Fruit fly (Drosophila melanogaster) whole organism, prepupa: ENCODE measurements around the gene CG8460.

Source experiments
- Blimp-1 ChIP-seq: fragments of 200-800 bp; sonication (Bioruptor generic); optimal IDR thresholded peaks from 3 replicates; lab custom pipeline; 2017; ENCODE audit warnings: missing biosample characterization, missing genetic modification characterization, mild to moderate bottlenecking, moderate library complexity, missing genetic modification reagents
- CG10631 ChIP-seq: fragments of 200-800 bp; sonication (Bioruptor generic); optimal IDR thresholded peaks from 2 replicates; lab custom pipeline; 2016; ENCODE audit warnings: missing biosample characterization, missing genetic modification characterization
- CG10669 ChIP-seq: fragments of 200-800 bp; sonication (Bioruptor generic); optimal IDR thresholded peaks from 3 replicates; lab custom pipeline; 2018; ENCODE audit warnings: missing biosample characterization, mild to moderate bottlenecking, missing genetic modification characterization, moderate library complexity
- CG11294 ChIP-seq: fragments of 200-800 bp; sonication (Bioruptor generic); IDR thresholded peaks from 2 replicates; pipeline ENCODE4 v1.3.6; 2022; ENCODE audit warnings: missing biosample characterization, missing genetic modification characterization
- CG11762 ChIP-seq: fragments of 200-800 bp; sonication (Bioruptor generic); optimal IDR thresholded peaks from 3 replicates; lab custom pipeline; 2016; ENCODE audit warnings: missing biosample characterization, missing genetic modification characterization; ENCODE audit not compliant: insufficient read depth
- CG15336 ChIP-seq: fragments of 200-800 bp; sonication (Bioruptor generic); IDR thresholded peaks from 2 replicates; pipeline ENCODE4 v1.3.6; 2022; ENCODE audit warnings: missing biosample characterization, missing genetic modification characterization
- CG1621 ChIP-seq: fragments of 200-800 bp; sonication (Bioruptor generic); optimal IDR thresholded peaks from 3 replicates; lab custom pipeline; 2018; ENCODE audit warnings: missing biosample characterization, mild to moderate bottlenecking, missing genetic modification characterization
- CG3032 ChIP-seq: fragments of 200-800 bp; optimal IDR thresholded peaks from 2 replicates; lab custom pipeline; 2019; ENCODE audit warnings: missing biosample characterization, mild to moderate bottlenecking, missing genetic modification characterization, moderate library complexity
- CG31627 ChIP-seq: fragments of 200-800 bp; sonication (Bioruptor generic); optimal IDR thresholded peaks from 3 replicates; lab custom pipeline; 2016; ENCODE audit warnings: missing biosample characterization, missing genetic modification characterization
- CG32006 ChIP-seq: fragments of 200-800 bp; sonication (Bioruptor generic); optimal IDR thresholded peaks from 3 replicates; lab custom pipeline; 2017; ENCODE audit warnings: missing biosample characterization, mild to moderate bottlenecking, missing genetic modification characterization
- CG3919 ChIP-seq: fragments of 200-800 bp; sonication (Bioruptor generic); optimal IDR thresholded peaks from 3 replicates; lab custom pipeline; 2016; ENCODE audit warnings: missing biosample characterization, missing genetic modification characterization
- CG6163 ChIP-seq: fragments of 200-800 bp; sonication (Bioruptor generic); IDR thresholded peaks from 3 replicates; pipeline ENCODE4 v1.3.6; 2022; ENCODE audit warnings: missing biosample characterization, missing genetic modification characterization
- CG6276 ChIP-seq: fragments of 200-800 bp; sonication (Bioruptor generic); optimal IDR thresholded peaks from 2 replicates; lab custom pipeline; 2017; ENCODE audit warnings: missing biosample characterization, mild to moderate bottlenecking, missing genetic modification characterization
- CG6854 ChIP-seq: fragments of 200-800 bp; sonication (Bioruptor generic); optimal IDR thresholded peaks from 2 replicates; lab custom pipeline; 2017; ENCODE audit warnings: missing biosample characterization, mild to moderate bottlenecking, missing genetic modification characterization
- CG7368 ChIP-seq: fragments of 200-800 bp; sonication (Bioruptor generic); optimal IDR thresholded peaks from 3 replicates; lab custom pipeline; 2016; ENCODE audit warnings: missing biosample characterization, missing genetic modification characterization
- CG8119 ChIP-seq: fragments of 200-800 bp; sonication (Bioruptor generic); IDR thresholded peaks from 3 replicates; pipeline ENCODE4 v1.3.6; 2022; ENCODE audit warnings: missing biosample characterization, missing genetic modification characterization
- CG8632 ChIP-seq: fragments of 200-800 bp; sonication (Bioruptor generic); optimal IDR thresholded peaks from 3 replicates; lab custom pipeline; 2016; ENCODE audit warnings: missing biosample characterization, missing genetic modification characterization
- CG9139 ChIP-seq: fragments of 200-800 bp; sonication (Bioruptor generic); optimal IDR thresholded peaks from 3 replicates; lab custom pipeline; 2017; ENCODE audit warnings: missing biosample characterization, mild to moderate bottlenecking, missing genetic modification characterization
- Eip78C ChIP-seq: fragments of 200-800 bp; sonication (Bioruptor generic); peaks from one replicate; lab custom pipeline; 2016; ENCODE audit warnings: missing biosample characterization, missing genetic modification characterization
- Eip93F ChIP-seq: fragments of 200-800 bp; sonication (Bioruptor generic); optimal IDR thresholded peaks from 2 replicates; lab custom pipeline; 2016; ENCODE audit warnings: missing biosample characterization, mild to moderate bottlenecking, missing genetic modification characterization
- Ets21C ChIP-seq: fragments of 200-800 bp; sonication (Bioruptor generic); optimal IDR thresholded peaks from 3 replicates; lab custom pipeline; 2016; ENCODE audit warnings: missing biosample characterization, missing genetic modification characterization
- Ets96B ChIP-seq: fragments of 200-800 bp; optimal IDR thresholded peaks from 2 replicates; lab custom pipeline; 2019; ENCODE audit warnings: missing biosample characterization, mild to moderate bottlenecking, missing genetic modification characterization, moderate library complexity
- Gug ChIP-seq: fragments of 200-800 bp; sonication (Bioruptor generic); IDR thresholded peaks from 2 replicates; pipeline ENCODE4 v1.3.6; 2022; ENCODE audit warnings: missing biosample characterization, missing genetic modification characterization
- Lpt ChIP-seq: fragments of 200-800 bp; sonication (Bioruptor generic); optimal IDR thresholded peaks from 3 replicates; lab custom pipeline; 2016; ENCODE audit warnings: missing biosample characterization, missing genetic modification characterization
- Met ChIP-seq: fragments of 200-800 bp; sonication (Bioruptor generic); optimal IDR thresholded peaks from 3 replicates; lab custom pipeline; 2016; ENCODE audit warnings: missing biosample characterization, missing genetic modification characterization
- OdsH ChIP-seq: fragments of 200-800 bp; sonication (Bioruptor generic); optimal IDR thresholded peaks from 3 replicates; lab custom pipeline; 2016; ENCODE audit warnings: missing biosample characterization, missing genetic modification characterization
- Smox ChIP-seq: fragments of 200-800 bp; sonication (Bioruptor generic); optimal IDR thresholded peaks from 3 replicates; lab custom pipeline; 2016; ENCODE audit warnings: missing biosample characterization, missing genetic modification characterization
- Sox14 ChIP-seq: fragments of 200-800 bp; sonication (Bioruptor generic); optimal IDR thresholded peaks from 3 replicates; lab custom pipeline; 2016; ENCODE audit warnings: missing biosample characterization, missing genetic modification characterization
- Sox15 ChIP-seq: fragments of 200-800 bp; sonication (Bioruptor generic); optimal IDR thresholded peaks from 3 replicates; lab custom pipeline; 2016; ENCODE audit warnings: missing biosample characterization, missing genetic modification characterization
- achi ChIP-seq: fragments of 200-800 bp; sonication (Bioruptor generic); optimal IDR thresholded peaks from 3 replicates; lab custom pipeline; 2016; ENCODE audit warnings: missing biosample characterization, missing genetic modification characterization
- acj6 ChIP-seq: fragments of 200-800 bp; sonication (Bioruptor generic); optimal IDR thresholded peaks from 3 replicates; lab custom pipeline; 2016; ENCODE audit warnings: missing biosample characterization, missing genetic modification characterization
- cyc ChIP-seq: fragments of 200-800 bp; sonication (Bioruptor generic); optimal IDR thresholded peaks from 3 replicates; lab custom pipeline; 2016; ENCODE audit warnings: missing biosample characterization, missing genetic modification characterization
- dac ChIP-seq: fragments of 200-800 bp; sonication (Bioruptor generic); optimal IDR thresholded peaks from 2 replicates; lab custom pipeline; 2017; ENCODE audit warnings: missing biosample characterization, mild to moderate bottlenecking, missing genetic modification characterization
- dsx ChIP-seq: fragments of 200-800 bp; optimal IDR thresholded peaks from 3 replicates; lab custom pipeline; 2019; ENCODE audit warnings: missing biosample characterization, mild to moderate bottlenecking, missing genetic modification characterization, moderate library complexity; ENCODE audit not compliant: poor library complexity, severe bottlenecking
- fd59A ChIP-seq: fragments of 200-800 bp; sonication (Bioruptor generic); optimal IDR thresholded peaks from 2 replicates; lab custom pipeline; 2017; ENCODE audit warnings: missing biosample characterization, mild to moderate bottlenecking, missing genetic modification characterization, missing genetic modification reagents
- fkh ChIP-seq: fragments of 200-800 bp; sonication (Bioruptor generic); optimal IDR thresholded peaks from 3 replicates; lab custom pipeline; 2017; ENCODE audit warnings: missing biosample characterization, mild to moderate bottlenecking, missing genetic modification characterization, moderate library complexity
- lz ChIP-seq: fragments of 200-800 bp; sonication (Bioruptor generic); optimal IDR thresholded peaks from 3 replicates; lab custom pipeline; 2016; ENCODE audit warnings: missing biosample characterization, missing genetic modification characterization
- net ChIP-seq: fragments of 200-800 bp; sonication (Bioruptor generic); optimal IDR thresholded peaks from 3 replicates; lab custom pipeline; 2016; ENCODE audit warnings: missing biosample characterization, missing genetic modification characterization
- salr ChIP-seq, 2 experiments: fragments of 200-800 bp; sonication (Bioruptor generic); optimal IDR thresholded peaks; 3 replicates each; lab custom pipeline; 2016 to 2018; ENCODE audit warnings: missing biosample characterization in 2 of 2, missing genetic modification characterization in 2 of 2, mild to moderate bottlenecking in 1 of 2
- ss ChIP-seq, 2 experiments: fragments of 200-800 bp; sonication (Bioruptor generic); optimal IDR thresholded peaks; 2 replicates in 1 of 2; 3 replicates in 1 of 2; lab custom pipeline; 2017 to 2018; ENCODE audit warnings: mild to moderate bottlenecking in 2 of 2, missing biosample characterization in 2 of 2, missing genetic modification characterization in 2 of 2, moderate library complexity in 1 of 2
- topi ChIP-seq: fragments of 200-800 bp; sonication (Bioruptor generic); optimal IDR thresholded peaks from 3 replicates; lab custom pipeline; 2016; ENCODE audit warnings: missing biosample characterization, missing genetic modification characterization
- vri ChIP-seq: fragments of 200-800 bp; sonication (Bioruptor generic); optimal IDR thresholded peaks from 3 replicates; lab custom pipeline; 2016; ENCODE audit warnings: missing biosample characterization, mild to moderate bottlenecking, missing genetic modification characterization

The CG8460 gene

dm6 chr2L:8196757-8197530 lies at the start of gene CG8460, which contains the start of gene CG8475:
Gene CG8460, plus strand, starts transcription at chr2L:8197193.
Gene CG8475, minus strand, starts transcription at chr2L:8196918.
- TF ChIP-seq CG6276 (GFP tag; lab: Kevin White, UChicago) (no peak), salr (GFP tag; optimal IDR thresholded peaks at IDR 0.05; lab: Kevin White, UChicago) (no peak), achi (GFP tag; lab: Kevin White, UChicago) (no peak), fkh (GFP tag; lab: Kevin White, UChicago) (no peak), cyc (no peak), CG10669 (no peak), CG6854 (no peak)
- TF ChIP-seq, all 60 proteins: peak for 0

DNA sequence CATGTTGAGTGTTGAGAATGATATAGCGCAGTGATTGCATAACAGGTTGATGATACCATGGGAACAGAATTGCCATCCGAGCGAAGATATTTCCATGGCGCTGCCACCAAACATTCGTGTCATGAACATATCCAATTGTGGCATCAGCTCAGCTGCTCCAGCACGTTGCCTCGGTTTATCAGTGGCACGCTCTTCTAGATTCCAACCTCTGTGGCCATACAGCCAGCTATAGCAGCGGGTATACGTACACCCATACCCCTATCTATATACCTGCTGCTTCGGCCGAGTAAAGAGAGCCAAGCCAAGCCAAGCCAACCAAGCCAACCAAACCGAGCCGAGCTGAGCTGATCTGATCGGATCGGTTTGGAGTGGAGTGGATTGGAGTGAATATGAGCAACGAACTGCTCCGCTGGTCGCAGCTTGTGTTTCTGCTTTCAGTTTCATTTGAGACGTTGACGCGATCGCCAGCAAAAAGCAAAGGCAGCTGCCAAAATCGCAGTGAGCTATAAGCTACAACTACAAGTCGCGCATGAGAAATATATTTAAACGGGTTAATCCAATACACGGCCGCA lies 48.4 kb upstream of the CG8460 start:
- TF ChIP-seq CG9139 (GFP tag; lab: Kevin White, UChicago) (peak; percentile 39), CG15336 (GFP tag; lab: Robert Waterston, UW) (peak; percentile 8; the same call in 1 of the 2 replicates), dsx (GFP tag; lab: Kevin White, UChicago) (peak; percentile 17), CG6163 (GFP tag; lab: Robert Waterston, UW) (peak; percentile 48; the same call in 2 of the 3 replicates), CG6854 (peak; percentile 40), Blimp-1 (GFP tag; lab: Kevin White, UChicago) (peak; percentile 91), Ets21C (GFP tag; lab: Kevin White, UChicago) (no peak), Sox14 (GFP tag; lab: Kevin White, UChicago) (no peak), OdsH (GFP tag; lab: Kevin White, UChicago) (no peak), Eip78C (peak; percentile 29), lz (GFP tag; lab: Kevin White, UChicago) (no peak), ss (GFP tag; optimal IDR thresholded peaks at IDR 0.05; lab: Kevin White, UChicago) (peak; percentile 44 to 59), net (GFP tag; lab: Kevin White, UChicago) (peak; percentile 29), CG8119 (GFP tag; lab: Robert Waterston, UW) (no peak), vri (GFP tag; lab: Kevin White, UChicago) (peak; percentile 36)

DNA sequence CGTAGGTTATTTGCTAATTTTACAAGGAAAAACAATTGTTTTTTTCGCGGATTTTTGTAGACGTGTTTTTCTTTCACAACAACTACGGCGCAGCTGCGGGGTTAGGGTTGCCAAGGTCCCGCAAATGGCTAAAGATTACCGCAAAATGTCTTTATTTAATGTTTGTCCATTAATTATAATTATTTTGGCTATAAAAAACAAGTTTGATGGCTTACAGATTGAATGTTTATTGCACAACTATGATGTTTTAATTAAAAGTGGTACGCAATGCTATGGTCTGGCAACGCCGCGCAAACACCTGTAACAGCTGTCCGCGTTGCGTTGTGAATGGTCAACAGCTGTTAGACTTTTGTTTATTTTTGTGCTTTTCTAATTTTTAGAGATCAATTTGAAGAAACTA lies 40.3 kb upstream of the CG8460 start:
- TF ChIP-seq Blimp-1 (GFP tag; lab: Kevin White, UChicago) (no peak), salr (GFP tag; optimal IDR thresholded peaks at IDR 0.05; lab: Kevin White, UChicago) (peak in 1 of 2 experiments; percentile 4), CG15336 (GFP tag; lab: Robert Waterston, UW) (peak; percentile 49; the same call in 1 of the 2 replicates), CG32006 (GFP tag; lab: Kevin White, UChicago) (peak; percentile 65), Eip93F (no peak), achi (GFP tag; lab: Kevin White, UChicago) (peak; percentile 61), CG3032 (tag; lab: Kevin White, UChicago) (peak; percentile 72), Smox (GFP tag; lab: Kevin White, UChicago) (no peak), topi (peak; percentile 74), CG7368 (GFP tag; lab: Kevin White, UChicago) (peak; percentile 55), Met (GFP tag; lab: Kevin White, UChicago) (peak; percentile 64), CG8632 (GFP tag; lab: Kevin White, UChicago) (peak; percentile 10), CG1621 (tag; lab: Kevin White, UChicago) (peak; percentile 37), Sox15 (peak; percentile 40), CG10631 (peak; percentile 58), net (GFP tag; lab: Kevin White, UChicago) (peak; percentile 48), CG3919 (peak; percentile 76), Gug (no peak; the same call in 1 of the 2 replicates), Ets96B (tag; lab: Kevin White, UChicago) (peak; percentile 47), fd59A (GFP tag; lab: Kevin White, UChicago) (peak; percentile 29), ss (GFP tag; optimal IDR thresholded peaks at IDR 0.05; lab: Kevin White, UChicago) (peak in 1 of 2 experiments; percentile 26), CG9139 (GFP tag; lab: Kevin White, UChicago) (no peak), dac (GFP tag; lab: Kevin White, UChicago) (peak; percentile 48), acj6 (GFP tag; lab: Kevin White, UChicago) (peak; percentile 64), Lpt (GFP tag; lab: Kevin White, UChicago) (no peak), CG6854 (peak; percentile 7), CG31627 (peak; percentile 72), CG11762 (GFP tag; lab: Kevin White, UChicago) (peak; percentile 36), dsx (GFP tag; lab: Kevin White, UChicago) (peak; percentile 53), CG11294 (GFP tag; lab: Robert Waterston, UW) (peak; percentile 33; the same call in 1 of the 2 replicates), vri (GFP tag; lab: Kevin White, UChicago) (peak; percentile 55), OdsH (GFP tag; lab: Kevin White, UChicago) (peak; percentile 77), lz (GFP tag; lab: Kevin White, UChicago) (peak; percentile 72)
